Worm (Caenorhabditis elegans) whole organism, L2 larva: ENCODE results near the gene ptp-5.2.

Experiments used
- ceh-82 ChIP-seq: fragments of 150-350 bp; optimal IDR thresholded peaks from 2 replicates; lab custom pipeline; 2014; ENCODE audit warnings: missing biosample characterization, missing genetic modification characterization
- nhr-23 ChIP-seq: fragments of 150-350 bp; optimal IDR thresholded peaks from 2 replicates; lab custom pipeline; 2014; ENCODE audit warnings: missing biosample characterization, missing genetic modification reagents, missing genetic modification characterization
- nhr-237 ChIP-seq: fragments of 150-350 bp; optimal IDR thresholded peaks from 2 replicates; lab custom pipeline; 2014; ENCODE audit warnings: missing biosample characterization, missing genetic modification characterization
- zag-1 ChIP-seq: fragments of 150-350 bp; optimal IDR thresholded peaks from 2 replicates; lab custom pipeline; 2014; ENCODE audit warnings: missing biosample characterization, missing genetic modification characterization

- TF ChIP-seq nhr-237 (tag; lab: Kevin White, UChicago) (no peak), nhr-23 (tag; lab: Kevin White, UChicago) (no peak), ceh-82 (no peak), zag-1 (no peak)
Observed at ce11 chrIV:14781537-14781936, 20.8 kb upstream of the ptp-5.2 start, which contains the start of gene Y57G11C.8.
